Worm (Caenorhabditis elegans): Measurements from ENCODE around the gene pgp-3.

- no peak for TF ChIP-seq W03F9.2 (tag; optimal IDR thresholded peaks at IDR 0.05)
- no peak for TF ChIP-seq dao-5 (tag; optimal IDR thresholded peaks at IDR 0.05)
Measured at ce11 chrX:11364914-11365313, 13.0 kb downstream of the pgp-3 start.
